Worm (Caenorhabditis elegans): Measurements from ENCODE around the gene C55A6.7.

DNA sequence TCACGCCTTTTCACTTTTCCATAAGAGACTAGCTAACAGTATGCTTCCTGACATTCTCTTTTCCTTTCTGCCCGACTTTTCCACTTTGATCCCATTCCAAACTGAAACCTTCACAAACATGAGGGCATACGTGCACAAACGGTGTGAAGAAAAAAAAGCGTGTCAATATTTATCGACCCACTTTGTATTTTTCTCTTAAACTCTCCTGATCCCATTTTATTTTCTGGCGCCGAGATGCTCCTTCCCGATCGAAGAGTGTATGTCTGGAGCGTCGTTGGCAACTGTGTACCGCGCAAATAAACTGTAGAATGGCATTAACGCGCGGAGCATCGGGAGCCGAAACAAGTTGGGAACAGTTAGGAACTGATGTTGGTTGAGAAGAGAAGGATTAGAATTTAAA lies 9.2 kb upstream of the C55A6.7 start:
- no peak for TF ChIP-seq ama-1 (optimal IDR thresholded peaks at IDR 0.05)
- TF ChIP-seq B0310.2 (tag; optimal IDR thresholded peaks at IDR 0.05) = no peak

Measured in whole organism, early embryonic.